Worm (Caenorhabditis elegans): ENCODE data around the gene K02E10.4.

The K02E10.4 gene

DNA sequence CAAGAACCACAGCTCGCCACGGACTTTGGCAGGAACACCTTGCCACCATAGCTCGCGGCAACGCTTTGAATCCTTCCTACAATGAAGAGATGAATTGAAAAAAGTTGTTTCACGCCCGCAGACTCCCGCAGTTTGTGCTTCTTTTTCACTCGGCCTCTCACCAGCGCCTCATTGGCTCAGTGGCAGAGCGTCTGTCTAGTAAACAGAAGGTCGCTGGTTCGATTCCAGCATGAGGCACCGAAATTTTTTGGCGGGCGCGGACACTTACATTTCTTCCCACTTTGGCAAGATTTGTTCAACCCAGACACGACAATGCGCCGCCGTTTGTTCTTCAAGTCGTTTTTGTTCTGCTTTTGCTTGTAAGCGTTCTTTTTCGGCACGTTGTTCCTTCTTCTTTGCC, 44.8 kb downstream of the K02E10.4 start (continued):
- TF ChIP-seq tra-1 (GFP tag; IDR thresholded peaks at IDR 0.05) (peak; percentile 59; the same call in 1 of the 2 replicates), hmg-1.1 (GFP tag; IDR thresholded peaks at IDR 0.05) (peak; percentile 78), lin-29 (GFP tag; IDR thresholded peaks at IDR 0.05) (no peak), aha-1 (tag) (no peak), madf-5 (GFP tag; IDR thresholded peaks at IDR 0.05) (0 out of 4 replicates have a peak, but pooled peaks of 1 of the 2 experiments have one; percentile 62), egl-27 (tag; optimal IDR thresholded peaks at IDR 0.05) (no peak), mdl-1 (tag; optimal IDR thresholded peaks at IDR 0.05) (no peak), madf-9 (GFP tag; conservative IDR thresholded peaks at IDR 0.05) (peak; percentile 57; the same call in 1 of the 2 replicates), nhr-42 (GFP tag; IDR thresholded peaks at IDR 0.05) (0 out of 2 replicates have a peak, but pooled peaks have one; percentile 48), hlh-30 (tag; optimal IDR thresholded peaks at IDR 0.05; ENCODE audit: insufficient read depth) (peak; percentile 12), daf-12 (tag; optimal IDR thresholded peaks at IDR 0.05) (no peak), mes-2 (tag; optimal IDR thresholded peaks at IDR 0.05; ENCODE audit: poor library complexity, severe bottlenecking) (peak; percentile 75), mep-1 (tag; optimal IDR thresholded peaks at IDR 0.05) (peak; percentile 56), F26F4.8 (GFP tag; conservative IDR thresholded peaks at IDR 0.05) (0 out of 2 replicates have a peak, but pooled peaks have one; percentile 47), lsy-2 (tag; optimal IDR thresholded peaks at IDR 0.05) (peak in 1 of 2 experiments; percentile 46), Y5F2A.4 (GFP tag; optimal IDR thresholded peaks at IDR 0.05) (peak; percentile 34), lim-7 (GFP tag; IDR thresholded peaks at IDR 0.05) (peak; percentile 82), fkh-10 (GFP tag; optimal IDR thresholded peaks at IDR 0.05) (peak; percentile 4), mdt-29 (GFP tag; IDR thresholded peaks at IDR 0.05) (0 out of 2 replicates have a peak, but pooled peaks have one; percentile 41), lin-13 (GFP tag; optimal IDR thresholded peaks at IDR 0.05) (no peak)

DNA sequence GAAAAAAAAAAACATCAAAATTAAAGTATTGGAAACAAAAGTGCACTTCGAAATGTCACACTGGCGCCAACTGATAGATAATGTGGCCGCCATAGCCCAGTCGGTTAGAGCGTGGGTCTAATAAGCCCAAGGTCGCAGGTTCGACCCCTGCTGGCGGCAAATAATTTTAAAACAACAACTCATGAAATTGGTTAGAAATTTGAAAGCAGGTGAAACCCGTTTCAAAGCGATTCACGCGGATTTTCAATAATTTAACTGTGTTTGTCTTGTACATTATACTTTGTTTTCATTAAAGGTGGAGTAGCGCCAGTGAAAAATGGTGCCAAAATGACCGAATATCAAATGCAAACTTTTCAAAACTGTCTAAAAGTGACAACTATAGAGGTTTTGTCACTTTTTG, 48.2 kb downstream of the K02E10.4 start:
- peak; percentile 27 for TF ChIP-seq lir-3 (tag; optimal IDR thresholded peaks at IDR 0.05)
- TF ChIP-seq spr-3 (GFP tag; optimal IDR thresholded peaks at IDR 0.05), result peak; percentile 9
- TF ChIP-seq daf-16 (GFP tag; optimal IDR thresholded peaks at IDR 0.05), result peak; percentile 62 to 76
- TF ChIP-seq daf-16 (tag; optimal IDR thresholded peaks at IDR 0.05), result peak; percentile 79
- TF ChIP-seq T26A8.4 (GFP tag; IDR thresholded peaks at IDR 0.05), result 0 out of 2 replicates have a peak, but pooled peaks have one; percentile 34
- peak; percentile 60 for TF ChIP-seq dve-1 (tag; optimal IDR thresholded peaks at IDR 0.05; ENCODE audit: insufficient read depth)
- TF ChIP-seq F26F4.8 (GFP tag; conservative IDR thresholded peaks at IDR 0.05), result 0 out of 2 replicates have a peak, but pooled peaks have one; percentile 35
- TF ChIP-seq madf-9 (GFP tag; conservative IDR thresholded peaks at IDR 0.05), result peak; percentile 53
- TF ChIP-seq tag-97 (GFP tag; IDR thresholded peaks at IDR 0.05), result no peak
- TF ChIP-seq aha-1 (tag), result peak; percentile 98
- peak; percentile 29 for TF ChIP-seq gei-8 (GFP tag; optimal IDR thresholded peaks at IDR 0.05)
- peak in 1 of 2 experiments; percentile 53 for TF ChIP-seq lsy-2 (tag; optimal IDR thresholded peaks at IDR 0.05)
- TF ChIP-seq skn-1 (tag; optimal IDR thresholded peaks at IDR 0.05), result no peak
- TF ChIP-seq arid-1 (GFP tag; conservative IDR thresholded peaks at IDR 0.05), result peak; percentile 75
- TF ChIP-seq dmd-9 (GFP tag; IDR thresholded peaks at IDR 0.05), result 0 out of 2 replicates have a peak, but pooled peaks have one; percentile 45
- peak; percentile 80 for TF ChIP-seq daf-19 (GFP tag; conservative IDR thresholded peaks at IDR 0.05)
- peak; percentile 39 for TF ChIP-seq hlh-11 (tag; optimal IDR thresholded peaks at IDR 0.05)
- TF ChIP-seq saeg-2 (GFP tag; IDR thresholded peaks at IDR 0.05), result no peak
- no peak for TF ChIP-seq dpl-1 (GFP tag; optimal IDR thresholded peaks at IDR 0.05)
- peak; percentile 63 for TF ChIP-seq lin-38 (GFP tag; IDR thresholded peaks at IDR 0.05)
- peak; percentile 12 for TF ChIP-seq spr-1 (tag; optimal IDR thresholded peaks at IDR 0.05)
- TF ChIP-seq zfp-2 (tag; optimal IDR thresholded peaks at IDR 0.05), result peak; percentile 12
- peak; percentile 39 for TF ChIP-seq T20F7.1 (GFP tag; optimal IDR thresholded peaks at IDR 0.05)
- TF ChIP-seq duxl-1 (tag; optimal IDR thresholded peaks at IDR 0.05; ENCODE audit: poor library complexity), result peak; percentile 65
- TF ChIP-seq zip-11 (GFP tag; IDR thresholded peaks at IDR 0.05), result no peak
- TF ChIP-seq nhr-102 (tag; optimal IDR thresholded peaks at IDR 0.05), result peak; percentile 70
- peak; percentile 22 for TF ChIP-seq F49E8.2 (tag; optimal IDR thresholded peaks at IDR 0.05; ENCODE audit: borderline replicate concordance)
- peak; percentile 73 for TF ChIP-seq dmd-8 (GFP tag; IDR thresholded peaks at IDR 0.05)
- TF ChIP-seq hmg-1.1 (GFP tag; IDR thresholded peaks at IDR 0.05), result peak; percentile 40; the same call in 1 of the 2 replicates
- peak in 1 of 2 experiments; percentile 11 for TF ChIP-seq unc-62 (GFP tag; optimal IDR thresholded peaks at IDR 0.05 in 1 of 2)
- no peak for TF ChIP-seq unc-62 (tag; optimal IDR thresholded peaks at IDR 0.05)
- TF ChIP-seq dmd-6 (GFP tag; IDR thresholded peaks at IDR 0.05), result peak; percentile 35
- peak; percentile 73 for TF ChIP-seq mdt-29 (GFP tag; IDR thresholded peaks at IDR 0.05)
- peak; percentile 75 for TF ChIP-seq Y48G9A.11 (GFP tag; IDR thresholded peaks at IDR 0.05)

Measured in whole organism, L4 larva.